Worm (Caenorhabditis elegans) whole organism, L4 larva: Measurements from ENCODE around the gene gcy-31.
A peak's percentile ranks its signal among the peaks of the same experiment; 100 is the strongest.

ENCODE experiments used
- F49E8.2 ChIP-seq: sonication (generic microtip); optimal IDR thresholded peaks from 2 replicates; lab custom pipeline; 2016; ENCODE audit warnings: missing compliant biosample characterization, mild to moderate bottlenecking, missing genetic modification characterization, borderline replicate concordance
- R02D3.7 ChIP-seq: fragments of 150-350 bp; sonication (generic microtip); optimal IDR thresholded peaks from 3 replicates; lab custom pipeline; 2014; ENCODE audit warnings: missing biosample characterization, missing genetic modification characterization
- Y48G9A.11 ChIP-seq: fragments of 200-800 bp; sonication (Bioruptor generic); IDR thresholded peaks from 2 replicates; pipeline ENCODE4 v1.3.6; 2022; ENCODE audit warnings: missing genetic modification reagents, missing genetic modification characterization, missing compliant biosample characterization
- ZK546.5 ChIP-seq, 2 experiments: sonication (generic microtip); optimal IDR thresholded peaks; 2 replicates each; lab custom pipeline; 2017; ENCODE audit warnings: missing biosample characterization in 2 of 2, missing genetic modification characterization in 2 of 2
- aha-1 ChIP-seq: fragments of 150-350 bp; peaks from one replicate; lab custom pipeline; 2014; ENCODE audit warnings: missing biosample characterization, missing genetic modification characterization
- aly-2 ChIP-seq: sonication (generic microtip); optimal IDR thresholded peaks from 2 replicates; lab custom pipeline; 2018; ENCODE audit warnings: missing biosample characterization, missing genetic modification characterization
- ama-1 ChIP-seq: fragments of 150-350 bp; optimal IDR thresholded peaks from 2 replicates; lab custom pipeline; 2014; ENCODE audit warnings: inconsistent platforms, mixed read lengths
- ceh-44 ChIP-seq: fragments of 200-800 bp; sonication (Bioruptor generic); IDR thresholded peaks from 2 replicates; pipeline ENCODE4 v1.3.6; 2022; ENCODE audit warnings: missing genetic modification reagents, missing genetic modification characterization, missing compliant biosample characterization
- ceh-62 ChIP-seq: sonication (generic microtip); optimal IDR thresholded peaks from 2 replicates; lab custom pipeline; 2017; ENCODE audit warnings: missing biosample characterization, missing genetic modification characterization
- cey-2 ChIP-seq: sonication (generic microtip); optimal IDR thresholded peaks from 3 replicates; lab custom pipeline; 2017; ENCODE audit warnings: missing genetic modification characterization, mild to moderate bottlenecking, missing compliant biosample characterization, antibody characterized with exemption, borderline replicate concordance; ENCODE audit not compliant: insufficient read depth
- daf-16 ChIP-seq, 3 experiments: sonication (generic microtip); optimal IDR thresholded peaks; 2 replicates each; lab custom pipeline; 2016 to 2017; ENCODE audit warnings: missing genetic modification characterization in 3 of 3, missing genetic modification reagents in 3 of 3, mild to moderate bottlenecking in 2 of 3, missing compliant biosample characterization in 2 of 3, missing biosample characterization in 1 of 3, moderate library complexity in 1 of 3
- daf-8 ChIP-seq: fragments of 200-800 bp; sonication (Bioruptor generic); IDR thresholded peaks from 2 replicates; pipeline ENCODE4 v1.3.6; 2022; ENCODE audit warnings: missing genetic modification characterization, missing compliant biosample characterization
- dmd-6 ChIP-seq: fragments of 200-800 bp; sonication (Bioruptor generic); IDR thresholded peaks from 2 replicates; pipeline ENCODE4 v1.3.6; 2022; ENCODE audit warnings: missing genetic modification reagents, missing genetic modification characterization, missing compliant biosample characterization
- dmd-8 ChIP-seq: fragments of 200-800 bp; sonication (Bioruptor generic); IDR thresholded peaks from 2 replicates; pipeline ENCODE4 v1.3.6; 2022; ENCODE audit warnings: missing genetic modification characterization, missing compliant biosample characterization
- dpl-1 ChIP-seq: fragments of 150-350 bp; optimal IDR thresholded peaks from 2 replicates; lab custom pipeline; 2014; ENCODE audit warnings: missing biosample characterization, missing genetic modification reagents, missing genetic modification characterization
- duxl-1 ChIP-seq: sonication (generic microtip); optimal IDR thresholded peaks from 2 replicates; lab custom pipeline; 2016; ENCODE audit warnings: mild to moderate bottlenecking, missing genetic modification characterization, moderate library complexity, missing compliant biosample characterization; ENCODE audit not compliant: poor library complexity
- dve-1 ChIP-seq: sonication (generic microtip); optimal IDR thresholded peaks from 2 replicates; lab custom pipeline; 2017; ENCODE audit warnings: antibody characterized with exemption, mild to moderate bottlenecking, missing genetic modification characterization, missing compliant biosample characterization; ENCODE audit not compliant: insufficient read depth
- gei-8 ChIP-seq: fragments of 200-800 bp; sonication (Bioruptor generic); optimal IDR thresholded peaks from 2 replicates; lab custom pipeline; 2018; ENCODE audit warnings: mild to moderate bottlenecking, missing genetic modification characterization, missing compliant biosample characterization
- hif-1 ChIP-seq, 2 experiments: sonication (generic microtip); optimal IDR thresholded peaks; 2 replicates each; lab custom pipeline; 2016 to 2017; ENCODE audit warnings: missing compliant biosample characterization in 2 of 2, missing genetic modification characterization in 2 of 2, missing genetic modification reagents in 2 of 2, missing genotype in 2 of 2, mild to moderate bottlenecking in 1 of 2
- hlh-11 ChIP-seq: fragments of 200-800 bp; sonication (Bioruptor generic); optimal IDR thresholded peaks from 2 replicates; lab custom pipeline; 2018; ENCODE audit warnings: mild to moderate bottlenecking, missing genetic modification characterization, missing compliant biosample characterization
- hlh-30 ChIP-seq: sonication (generic microtip); optimal IDR thresholded peaks from 2 replicates; lab custom pipeline; 2017; ENCODE audit warnings: antibody characterized with exemption, mild to moderate bottlenecking, missing genetic modification characterization, missing compliant biosample characterization; ENCODE audit not compliant: insufficient read depth
- lin-1 ChIP-seq: fragments of 200-800 bp; sonication (Bioruptor generic); IDR thresholded peaks from 2 replicates; pipeline ENCODE4 v1.3.6; 2022; ENCODE audit warnings: missing genetic modification reagents, missing genetic modification characterization, missing compliant biosample characterization
- lin-13 ChIP-seq: fragments of 150-350 bp; optimal IDR thresholded peaks from 2 replicates; lab custom pipeline; 2014; ENCODE audit warnings: missing biosample characterization, missing genetic modification reagents, missing genetic modification characterization
- lin-38 ChIP-seq: fragments of 200-800 bp; sonication (Bioruptor generic); IDR thresholded peaks from 2 replicates; pipeline ENCODE4 v1.3.6; 2022; ENCODE audit warnings: missing genetic modification reagents, missing genetic modification characterization, missing compliant biosample characterization
- madf-9 ChIP-seq: fragments of 200-800 bp; sonication (Bioruptor generic); conservative IDR thresholded peaks from 2 replicates; pipeline ENCODE4 v1.3.6; 2022; ENCODE audit warnings: missing genetic modification reagents, missing genetic modification characterization, missing compliant biosample characterization
- mdl-1 ChIP-seq, 2 experiments: fragments of 150-350 bp in 1 of 2; sonication (generic microtip) in 1 of 2; optimal IDR thresholded peaks; 2 replicates each; lab custom pipeline; 2014 to 2017; ENCODE audit warnings: missing biosample characterization in 2 of 2, missing genetic modification characterization in 2 of 2
- mep-1 ChIP-seq: fragments of 150-350 bp; sonication (generic microtip); optimal IDR thresholded peaks from 3 replicates; lab custom pipeline; 2014; ENCODE audit warnings: missing biosample characterization, missing genetic modification characterization
- mes-2 ChIP-seq: sonication (generic microtip); optimal IDR thresholded peaks from 2 replicates; lab custom pipeline; 2016; ENCODE audit warnings: missing genotype, mild to moderate bottlenecking, missing genetic modification characterization, missing compliant biosample characterization; ENCODE audit not compliant: poor library complexity, severe bottlenecking
- mxl-3 ChIP-seq: fragments of 200-800 bp; sonication (Bioruptor generic); optimal IDR thresholded peaks from 2 replicates; lab custom pipeline; 2018; ENCODE audit warnings: mild to moderate bottlenecking, missing genetic modification characterization, missing compliant biosample characterization
- nhr-10 ChIP-seq: fragments of 150-350 bp; optimal IDR thresholded peaks from 2 replicates; lab custom pipeline; 2014; ENCODE audit warnings: missing biosample characterization, missing genetic modification characterization
- nhr-237 ChIP-seq: sonication (generic microtip); optimal IDR thresholded peaks from 2 replicates; lab custom pipeline; 2017; ENCODE audit warnings: missing biosample characterization, missing genetic modification characterization
- nhr-25 ChIP-seq: sonication (generic microtip); optimal IDR thresholded peaks from 2 replicates; lab custom pipeline; 2017; ENCODE audit warnings: missing genetic modification characterization, mild to moderate bottlenecking, missing compliant biosample characterization, antibody characterized with exemption, moderate library complexity, borderline replicate concordance; ENCODE audit not compliant: insufficient read depth
- nhr-28 ChIP-seq: fragments of 150-350 bp; optimal IDR thresholded peaks from 2 replicates; lab custom pipeline; 2014; ENCODE audit warnings: missing biosample characterization, missing genetic modification characterization
- nhr-41 ChIP-seq: fragments of 200-800 bp; sonication (Bioruptor generic); IDR thresholded peaks from 2 replicates; pipeline ENCODE4 v1.3.6; 2022; ENCODE audit warnings: missing genetic modification reagents, missing genetic modification characterization, missing compliant biosample characterization
- nhr-42 ChIP-seq: fragments of 200-800 bp; sonication (Bioruptor generic); IDR thresholded peaks from 2 replicates; pipeline ENCODE4 v1.3.6; 2022; ENCODE audit warnings: missing genetic modification characterization, missing compliant biosample characterization
- pqm-1 ChIP-seq: sonication (generic microtip); optimal IDR thresholded peaks from 2 replicates; lab custom pipeline; 2017; ENCODE audit warnings: missing biosample characterization, missing genetic modification characterization
- snpc-1.2 ChIP-seq: fragments of 200-800 bp; sonication (Bioruptor generic); IDR thresholded peaks from 2 replicates; pipeline ENCODE4 v1.3.6; 2022; ENCODE audit warnings: missing genetic modification reagents, missing genetic modification characterization, missing compliant biosample characterization
- spr-1 ChIP-seq: sonication (generic microtip); optimal IDR thresholded peaks from 2 replicates; lab custom pipeline; 2016; ENCODE audit warnings: mild to moderate bottlenecking, missing genetic modification characterization, missing compliant biosample characterization
- unc-62 ChIP-seq, 3 experiments: fragments of 150-350 bp in 1 of 3; sonication (generic microtip); optimal IDR thresholded peaks in 2 of 3; peaks in 1 of 3; 1 replicate in 1 of 3; 2 replicates in 2 of 3; lab custom pipeline; 2014 to 2017; ENCODE audit warnings: missing biosample characterization in 3 of 3, missing genetic modification characterization in 3 of 3, missing genetic modification reagents in 3 of 3, missing genotype in 1 of 3
- ztf-7 ChIP-seq: fragments of 150-350 bp; optimal IDR thresholded peaks from 2 replicates; lab custom pipeline; 2014; ENCODE audit warnings: missing biosample characterization, missing genetic modification characterization

gcy-31 gene

DNA sequence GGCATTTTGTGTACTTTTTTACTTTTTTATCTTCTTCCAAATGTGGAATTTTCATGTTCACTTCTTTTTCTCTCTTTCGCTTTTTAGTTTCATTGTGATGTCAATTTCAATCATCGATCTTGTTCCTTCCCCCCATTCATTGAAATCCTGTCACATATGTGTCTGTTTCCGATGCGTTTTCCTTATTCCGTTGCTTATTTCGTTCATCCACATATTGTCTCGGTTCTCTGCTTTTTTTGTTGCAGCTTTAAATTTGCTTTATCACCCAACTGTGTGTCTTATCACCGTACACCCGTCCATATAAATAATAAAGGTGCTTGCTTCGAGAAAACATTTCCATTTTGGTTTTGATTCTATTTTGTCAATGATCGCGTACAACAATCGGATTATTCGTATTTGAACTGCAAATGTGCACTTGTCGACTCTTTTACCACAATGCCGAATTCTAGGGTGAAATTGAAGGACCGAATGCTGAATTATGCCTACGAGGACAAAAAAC lies 18.0 kb downstream of the gcy-31 start, which contains the start of the genes C43H6.12 and trpp-12:
Gene C43H6.12 (plus strand): TSS at position 365 of the 499 bp plus-strand sequence.
Gene trpp-12 (plus strand): TSS at position 449 of the 499 bp plus-strand sequence.
- no peak for TF ChIP-seq lin-1 (GFP tag; lab: Robert Waterston, UW)
- TF ChIP-seq ztf-7 (tag; lab: Kevin White, UChicago): no peak
- TF ChIP-seq dmd-6 (GFP tag; lab: Robert Waterston, UW): peak; percentile 79
- TF ChIP-seq daf-16 (GFP tag; optimal IDR thresholded peaks at IDR 0.05; lab: Kevin White, UChicago): no peak
- TF ChIP-seq daf-16 (tag; optimal IDR thresholded peaks at IDR 0.05; lab: Kevin White, UChicago): peak; percentile 6
- peak; percentile 27 for TF ChIP-seq dve-1 (tag; lab: Kevin White, UChicago)

ce11 chrX:2407167-2407566 lies 20.1 kb downstream of the gcy-31 start, which contains the start of gene mtpn-1:
Gene mtpn-1 (plus strand): TSS chrX:2407467.
- no peak for TF ChIP-seq cey-2 (tag; lab: Kevin White, UChicago)
- TF ChIP-seq aha-1 (tag; lab: Kevin White, UChicago): peak; percentile 27
- TF ChIP-seq, all 104 proteins: peak for 1

DNA sequence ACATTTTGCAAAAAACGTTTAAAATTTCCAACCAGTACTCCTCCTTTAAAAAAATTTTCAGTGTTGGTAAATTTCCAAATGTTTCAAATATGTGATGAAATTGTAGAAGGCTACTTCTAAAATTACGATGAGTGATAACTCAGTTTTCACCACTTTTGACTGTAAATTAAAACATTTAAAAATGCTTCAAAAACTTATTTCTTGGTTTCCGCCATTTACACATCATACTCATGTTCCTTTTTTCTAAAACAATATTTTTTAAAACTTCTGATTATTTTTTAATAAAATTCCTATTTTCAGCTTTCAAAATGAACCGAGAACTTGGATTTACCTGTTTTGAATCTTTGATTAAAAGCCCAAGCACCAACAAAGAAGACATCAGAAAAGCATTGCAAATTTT lies 23.6 kb downstream of the gcy-31 start, which contains the start of gene C43H6.4:
Gene C43H6.4 (plus strand): TSS at position 301 of the 400 bp plus-strand sequence.
- TF ChIP-seq dmd-8 (no peak), hif-1 (tag; optimal IDR thresholded peaks at IDR 0.05; lab: Kevin White, UChicago) (no peak), mep-1 (tag; lab: Kevin White, UChicago) (no peak), hlh-30 (no peak), nhr-42 (no peak), lin-13 (GFP tag; lab: Kevin White, UChicago) (no peak), lin-38 (GFP tag; lab: Robert Waterston, UW) (no peak), dpl-1 (GFP tag; lab: Kevin White, UChicago) (no peak), duxl-1 (tag; lab: Kevin White, UChicago) (no peak), ceh-44 (GFP tag; lab: Robert Waterston, UW) (no peak), hlh-11 (tag; lab: Kevin White, UChicago) (no peak), dmd-6 (GFP tag; lab: Robert Waterston, UW) (no peak), F49E8.2 (tag; lab: Kevin White, UChicago) (no peak), snpc-1.2 (GFP tag; lab: Robert Waterston, UW) (no peak), ama-1 (lab: Kevin White, UChicago) (no peak), R02D3.7 (tag; lab: Kevin White, UChicago) (no peak), pqm-1 (tag; lab: Kevin White, UChicago) (no peak), daf-8 (no peak), Y48G9A.11 (GFP tag; lab: Robert Waterston, UW) (no peak)

- TF ChIP-seq nhr-28 (tag; lab: Kevin White, UChicago) (peak; percentile 56), dmd-6 (GFP tag; lab: Robert Waterston, UW) (peak; percentile 40), mes-2 (tag; lab: Kevin White, UChicago) (peak; percentile 75), ztf-7 (tag; lab: Kevin White, UChicago) (peak; percentile 16), mdl-1 (tag; optimal IDR thresholded peaks at IDR 0.05; lab: Kevin White, UChicago) (peak in 1 of 2 experiments; percentile 11), hif-1 (tag; optimal IDR thresholded peaks at IDR 0.05; lab: Kevin White, UChicago) (no peak), nhr-25 (tag; lab: Kevin White, UChicago) (no peak), ZK546.5 (tag; optimal IDR thresholded peaks at IDR 0.05; lab: Kevin White, UChicago) (no peak), dve-1 (tag; lab: Kevin White, UChicago) (peak; percentile 50), madf-9 (no peak), unc-62 (GFP tag; optimal IDR thresholded peaks at IDR 0.05 in 1 of 2; lab: Kevin White, UChicago) (peak in 1 of 2 experiments; percentile 89), unc-62 (tag; optimal IDR thresholded peaks at IDR 0.05; lab: Kevin White, UChicago) (no peak), cey-2 (tag; lab: Kevin White, UChicago) (no peak), R02D3.7 (tag; lab: Kevin White, UChicago) (no peak), nhr-237 (tag; lab: Kevin White, UChicago) (no peak), gei-8 (no peak), spr-1 (peak; percentile 17), mxl-3 (GFP tag; lab: Kevin White, UChicago) (peak; percentile 74), duxl-1 (tag; lab: Kevin White, UChicago) (peak; percentile 54), ceh-62 (tag; lab: Kevin White, UChicago) (no peak), dmd-8 (no peak), aly-2 (tag; lab: Kevin White, UChicago) (no peak), dpl-1 (GFP tag; lab: Kevin White, UChicago) (no peak), nhr-10 (tag; lab: Kevin White, UChicago) (no peak), nhr-41 (GFP tag; lab: Robert Waterston, UW) (peak; percentile 58; the same call in 1 of the 2 replicates), ama-1 (lab: Kevin White, UChicago) (no peak), hlh-30 (peak; percentile 68)
These were observed 25.4 kb downstream of the gcy-31 start, which contains the start of gene dhhc-9 for ce11 chrX:2401883-2402282. Gene dhhc-9 (minus strand): TSS chrX:2402036.
